Fruit fly (Drosophila melanogaster): ENCODE measurements around the gene subdued.

subdued gene

dm6 chr3R:19642893-19643270 lies 360 bp upstream of the subdued start (continued):
- TF ChIP-seq CG6791 (GFP tag; IDR thresholded peaks at IDR 0.05; ENCODE audit: partially characterized antibody): peak; percentile 91
- no peak for TF ChIP-seq ac (GFP tag; optimal IDR thresholded peaks at IDR 0.05)
- peak; percentile 59; the same call in 1 of the 2 replicates for TF ChIP-seq Rfx (GFP tag; IDR thresholded peaks at IDR 0.05)
- TF ChIP-seq CG17361 (GFP tag; IDR thresholded peaks at IDR 0.05): peak; percentile 47; the same call in 1 of the 3 replicates
- TF ChIP-seq sna (GFP tag; IDR thresholded peaks at IDR 0.05; ENCODE audit: partially characterized antibody): peak; percentile 82
- no peak for TF ChIP-seq ewg (GFP tag; optimal IDR thresholded peaks at IDR 0.05)
- TF ChIP-seq lbe (GFP tag; optimal IDR thresholded peaks at IDR 0.05): peak; percentile 41
- TF ChIP-seq CG3847 (GFP tag; IDR thresholded peaks at IDR 0.05): 0 out of 2 replicates have a peak, but pooled peaks have one; percentile 12
- TF ChIP-seq CG14965 (GFP tag; optimal IDR thresholded peaks at IDR 0.05; ENCODE audit: borderline replicate concordance): no peak
- TF ChIP-seq Hmx (GFP tag; optimal IDR thresholded peaks at IDR 0.05): no peak
- TF ChIP-seq Trl (optimal IDR thresholded peaks at IDR 0.05): no peak
- TF ChIP-seq Trl (GFP tag; optimal IDR thresholded peaks at IDR 0.05): peak; percentile 1
- TF ChIP-seq bigmax (GFP tag; optimal IDR thresholded peaks at IDR 0.05): no peak
- TF ChIP-seq psq (GFP tag; optimal IDR thresholded peaks at IDR 0.05): no peak
- TF ChIP-seq Pdp1 (GFP tag; optimal IDR thresholded peaks at IDR 0.05): peak in 1 of 2 experiments; percentile 7
- no peak for TF ChIP-seq CG4854 (GFP tag; optimal IDR thresholded peaks at IDR 0.05)
- no peak for TF ChIP-seq CG15696 (tag; optimal IDR thresholded peaks at IDR 0.05)
- no peak for TF ChIP-seq CG5245 (GFP tag; optimal IDR thresholded peaks at IDR 0.05)
- no peak for TF ChIP-seq corto (GFP tag; optimal IDR thresholded peaks at IDR 0.05)
- TF ChIP-seq bab2 (GFP tag; optimal IDR thresholded peaks at IDR 0.05): peak; percentile 16
- TF ChIP-seq Dref (GFP tag; IDR thresholded peaks at IDR 0.05): peak; percentile 34
- no peak for TF ChIP-seq CG5953 (GFP tag; IDR thresholded peaks at IDR 0.05)
- peak; percentile 70 for TF ChIP-seq sob (GFP tag; IDR thresholded peaks at IDR 0.05)
- TF ChIP-seq ems (GFP tag; optimal IDR thresholded peaks at IDR 0.05): no peak
- TF ChIP-seq hb (GFP tag; IDR thresholded peaks at IDR 0.05; ENCODE audit: partially characterized antibody): peak; percentile 69; the same call in 2 of the 3 replicates
- peak; percentile 36 for TF ChIP-seq pzg (GFP tag; optimal IDR thresholded peaks at IDR 0.05)
- peak; percentile 88 for TF ChIP-seq bbx (GFP tag; IDR thresholded peaks at IDR 0.05; ENCODE audit: partially characterized antibody)
- TF ChIP-seq Bgb (GFP tag; IDR thresholded peaks at IDR 0.05; ENCODE audit: partially characterized antibody): peak; percentile 85
- no peak for TF ChIP-seq lola (GFP tag; optimal IDR thresholded peaks at IDR 0.05)
- TF ChIP-seq zen2 (GFP tag; IDR thresholded peaks at IDR 0.05; ENCODE audit: partially characterized antibody): peak; percentile 84
- no peak for TF ChIP-seq CG17568 (GFP tag; optimal IDR thresholded peaks at IDR 0.05)
- TF ChIP-seq CG13123 (GFP tag; optimal IDR thresholded peaks at IDR 0.05): no peak
- TF ChIP-seq CG43689 (GFP tag; IDR thresholded peaks at IDR 0.05): no peak
- TF ChIP-seq CG12659 (GFP tag; optimal IDR thresholded peaks at IDR 0.05): peak; percentile 12
- peak; percentile 69; the same call in 2 of the 3 replicates for TF ChIP-seq CG7963 (GFP tag; IDR thresholded peaks at IDR 0.05; ENCODE audit: partially characterized antibody)
- TF ChIP-seq CG8290 (GFP tag; optimal IDR thresholded peaks at IDR 0.05): no peak
- peak in 1 of 2 experiments; percentile 13 for TF ChIP-seq CG8290 (tag; optimal IDR thresholded peaks at IDR 0.05)
- no peak for TF ChIP-seq CG1792 (GFP tag; optimal IDR thresholded peaks at IDR 0.05)
- no peak for TF ChIP-seq oc (tag; optimal IDR thresholded peaks at IDR 0.05)
- peak; percentile 80; the same call in 3 of the 4 replicates for TF ChIP-seq chinmo (GFP tag; IDR thresholded peaks at IDR 0.05; ENCODE audit: partially characterized antibody)
- peak; percentile 81 for TF ChIP-seq Dll (GFP tag; IDR thresholded peaks at IDR 0.05; ENCODE audit: partially characterized antibody)
- TF ChIP-seq row (GFP tag; IDR thresholded peaks at IDR 0.05): peak; percentile 40; the same call in 2 of the 3 replicates
- no peak for TF ChIP-seq pnt (GFP tag; optimal IDR thresholded peaks at IDR 0.05)
- TF ChIP-seq CG10431 (GFP tag; optimal IDR thresholded peaks at IDR 0.05): no peak
- peak; percentile 76; the same call in 1 of the 2 replicates for TF ChIP-seq amos (GFP tag; IDR thresholded peaks at IDR 0.05; ENCODE audit: partially characterized antibody)
- TF ChIP-seq E2f1 (GFP tag; IDR thresholded peaks at IDR 0.05): peak; percentile 23; the same call in 1 of the 2 replicates
- TF ChIP-seq Scr (GFP tag; IDR thresholded peaks at IDR 0.05; ENCODE audit: partially characterized antibody): peak; percentile 77
- no peak for TF ChIP-seq CG11093 (GFP tag; IDR thresholded peaks at IDR 0.05)
- TF ChIP-seq Opbp (GFP tag; IDR thresholded peaks at IDR 0.05; ENCODE audit: partially characterized antibody): peak; percentile 74; the same call in 2 of the 3 replicates

All from whole organism, embryonic.